Fruit fly (Drosophila melanogaster): ENCODE measurements around the gene cDIP.
A peak's percentile ranks its signal among the peaks of the same experiment; 100 is the strongest.

The cDIP gene

DNA sequence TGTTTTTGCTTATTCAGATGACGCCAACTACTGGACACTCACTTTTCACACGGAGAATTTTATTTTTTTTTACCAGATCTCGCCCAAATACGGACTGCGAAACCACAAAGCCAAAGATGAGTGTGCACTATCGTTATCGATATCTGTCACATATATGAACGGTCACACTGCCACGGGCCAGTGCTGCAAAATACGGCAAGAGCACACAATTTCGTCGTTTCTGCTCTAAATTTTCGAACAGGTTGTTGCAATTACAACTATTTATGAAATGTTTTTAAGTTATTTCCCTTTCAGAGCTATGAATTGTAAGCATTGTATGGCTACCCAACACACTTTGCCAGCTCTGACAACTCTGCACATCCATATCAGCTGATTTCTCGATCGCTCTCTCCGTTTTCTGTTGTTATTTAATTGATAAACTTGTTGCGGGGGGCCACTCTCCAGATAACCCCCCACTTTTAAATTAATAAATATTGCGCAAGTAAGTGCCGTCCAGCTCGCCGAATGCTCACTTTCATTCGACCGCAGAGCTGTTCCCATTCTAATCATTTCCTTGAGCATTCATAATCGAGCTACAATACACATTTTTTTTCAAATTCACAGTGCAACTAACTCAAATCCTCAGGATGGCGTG, 33.4 kb downstream of the cDIP start, which contains the start of the genes slmb and CG5793 (continued):
- TF ChIP-seq gcm2 (GFP tag; optimal IDR thresholded peaks at IDR 0.05) (no peak), CG1233 (GFP tag; optimal IDR thresholded peaks at IDR 0.05) (peak; percentile 36), CG16813 (GFP tag; IDR thresholded peaks at IDR 0.05; ENCODE audit: partially characterized antibody) (peak; percentile 63), CG17802 (tag; optimal IDR thresholded peaks at IDR 0.05) (no peak), ara (GFP tag; IDR thresholded peaks at IDR 0.05) (no peak), CG7372 (GFP tag; IDR thresholded peaks at IDR 0.05) (0 out of 2 replicates have a peak, but pooled peaks have one; percentile 17), CG15696 (tag; optimal IDR thresholded peaks at IDR 0.05) (no peak), CG4707 (GFP tag; optimal IDR thresholded peaks at IDR 0.05) (no peak), bowl (GFP tag; IDR thresholded peaks at IDR 0.05) (no peak), unpg (GFP tag; optimal IDR thresholded peaks at IDR 0.05) (peak; percentile 33), az2 (GFP tag; optimal IDR thresholded peaks at IDR 0.05) (peak; percentile 31), dimm (GFP tag; IDR thresholded peaks at IDR 0.05) (no peak), ems (GFP tag; optimal IDR thresholded peaks at IDR 0.05) (peak; percentile 31), bigmax (GFP tag; optimal IDR thresholded peaks at IDR 0.05) (peak; percentile 46), danr (GFP tag; IDR thresholded peaks at IDR 0.05) (no peak), CG3065 (GFP tag; optimal IDR thresholded peaks at IDR 0.05) (peak; percentile 24), CG8944 (GFP tag; optimal IDR thresholded peaks at IDR 0.05) (peak; percentile 54), CG7786 (GFP tag; optimal IDR thresholded peaks at IDR 0.05) (peak; percentile 56), CG31388 (GFP tag; optimal IDR thresholded peaks at IDR 0.05) (no peak), p53 (GFP tag; optimal IDR thresholded peaks at IDR 0.05) (peak; percentile 24), prd (optimal IDR thresholded peaks at IDR 0.05) (no peak), prd (GFP tag; IDR thresholded peaks at IDR 0.05) (peak; percentile 52; the same call in 1 of the 3 replicates), sna (GFP tag; IDR thresholded peaks at IDR 0.05; ENCODE audit: partially characterized antibody) (0 out of 2 replicates have a peak, but pooled peaks have one; percentile 45), CG8924 (tag; optimal IDR thresholded peaks at IDR 0.05) (peak; percentile 43), dm (GFP tag; optimal IDR thresholded peaks at IDR 0.05) (peak; percentile 65), CG10543 (GFP tag; optimal IDR thresholded peaks at IDR 0.05) (peak; percentile 53), jumu (GFP tag; optimal IDR thresholded peaks at IDR 0.05) (peak; percentile 74), NK7.1 (GFP tag; optimal IDR thresholded peaks at IDR 0.05) (no peak), CG7357 (GFP tag; IDR thresholded peaks at IDR 0.05) (no peak), NfI (GFP tag; optimal IDR thresholded peaks at IDR 0.05) (peak; percentile 39), Rfx (GFP tag; IDR thresholded peaks at IDR 0.05) (peak; percentile 46), Eip74EF (GFP tag; optimal IDR thresholded peaks at IDR 0.05) (no peak), Mad (GFP tag; optimal IDR thresholded peaks at IDR 0.05) (peak; percentile 25), en (GFP tag; optimal IDR thresholded peaks at IDR 0.05) (no peak), CG4282 (GFP tag; optimal IDR thresholded peaks at IDR 0.05) (peak; percentile 31), Hsf (GFP tag; optimal IDR thresholded peaks at IDR 0.05) (peak; percentile 35), gcm (GFP tag; optimal IDR thresholded peaks at IDR 0.05) (no peak), CG8089 (GFP tag; optimal IDR thresholded peaks at IDR 0.05) (peak; percentile 20), Sin3A (optimal IDR thresholded peaks at IDR 0.05) (peak; percentile 94), ttk (GFP tag; IDR thresholded peaks at IDR 0.05) (no peak), CG15011 (GFP tag; optimal IDR thresholded peaks at IDR 0.05) (no peak), gro (GFP tag; optimal IDR thresholded peaks at IDR 0.05) (peak; percentile 21), CG13624 (GFP tag; optimal IDR thresholded peaks at IDR 0.05) (peak; percentile 77), slbo (GFP tag; IDR thresholded peaks at IDR 0.05) (peak; percentile 60), CG7839 (tag; optimal IDR thresholded peaks at IDR 0.05) (no peak), Trl (optimal IDR thresholded peaks at IDR 0.05) (peak in 1 of 2 experiments; percentile 55), Trl (GFP tag; optimal IDR thresholded peaks at IDR 0.05) (peak; percentile 21), H15 (GFP tag; IDR thresholded peaks at IDR 0.05) (no peak), CG34224 (GFP tag; IDR thresholded peaks at IDR 0.05; ENCODE audit: partially characterized antibody) (peak; percentile 45; the same call in 1 of the 3 replicates), jing (GFP tag; optimal IDR thresholded peaks at IDR 0.05) (no peak), eyg (GFP tag; optimal IDR thresholded peaks at IDR 0.05) (peak; percentile 37)

All from whole organism, embryonic.